Worm (Caenorhabditis elegans) whole organism, late embryonic: Measurements from ENCODE around the gene bath-46.

Source experiments
- C08G9.2 ChIP-seq: sonication (generic microtip); optimal IDR thresholded peaks from 2 replicates; lab custom pipeline; 2016; ENCODE audit warnings: mild to moderate bottlenecking, missing genetic modification characterization, moderate library complexity, missing compliant biosample characterization
- dve-1 ChIP-seq: sonication (generic microtip); optimal IDR thresholded peaks from 2 replicates; lab custom pipeline; 2017; ENCODE audit warnings: antibody characterized with exemption, mild to moderate bottlenecking, missing genetic modification characterization, missing compliant biosample characterization
- mec-3 ChIP-seq: sonication (generic microtip); optimal IDR thresholded peaks from 2 replicates; lab custom pipeline; 2016; ENCODE audit warnings: borderline replicate concordance, missing genetic modification characterization, missing compliant biosample characterization
- nhr-232 ChIP-seq: sonication (generic microtip); optimal IDR thresholded peaks from 2 replicates; lab custom pipeline; 2016; ENCODE audit warnings: missing genetic modification characterization, missing compliant biosample characterization
- pax-1 ChIP-seq: fragments of 150-350 bp; optimal IDR thresholded peaks from 2 replicates; lab custom pipeline; 2014; ENCODE audit warnings: missing biosample characterization, missing genetic modification characterization
- tbx-2 ChIP-seq: sonication (generic microtip); optimal IDR thresholded peaks from 2 replicates; lab custom pipeline; 2016; ENCODE audit warnings: missing genetic modification characterization, missing compliant biosample characterization
- unc-55 ChIP-seq: sonication (generic microtip); optimal IDR thresholded peaks from 2 replicates; lab custom pipeline; 2017; ENCODE audit warnings: missing biosample characterization, missing genetic modification reagents, missing genetic modification characterization
- unc-86 ChIP-seq: sonication (generic microtip); optimal IDR thresholded peaks from 2 replicates; lab custom pipeline; 2016; ENCODE audit warnings: missing genetic modification characterization, missing compliant biosample characterization

ce11 chrII:1586305-1586704 lies 11.4 kb upstream of the bath-46 start, which contains the start of gene T07H3.8:
- TF ChIP-seq unc-86 (no peak), C08G9.2 (no peak), unc-55 (GFP tag; lab: Kevin White, UChicago) (no peak), mec-3 (tag; lab: Kevin White, UChicago) (no peak), tbx-2 (tag; lab: Kevin White, UChicago) (no peak), nhr-232 (tag; lab: Kevin White, UChicago) (no peak), pax-1 (tag; lab: Kevin White, UChicago) (no peak), dve-1 (tag; lab: Kevin White, UChicago) (no peak)
